Fruit fly (Drosophila melanogaster) whole organism, embryonic: Measurements from ENCODE around the gene CG7465.

Experiments used
- CG11093 ChIP-seq: fragments of 200-800 bp; sonication (Bioruptor generic); IDR thresholded peaks from 3 replicates; pipeline ENCODE4 v1.3.6; 2022; ENCODE audit warnings: missing biosample characterization, missing genetic modification characterization
- CG11504 ChIP-seq: fragments of 200-800 bp; sonication (Bioruptor generic); optimal IDR thresholded peaks from 3 replicates; lab custom pipeline; 2019; ENCODE audit warnings: missing biosample characterization, mild to moderate bottlenecking, missing genetic modification characterization, moderate library complexity
- CG11695 ChIP-seq: fragments of 200-800 bp; sonication (Bioruptor generic); IDR thresholded peaks from 3 replicates; pipeline ENCODE4 v1.3.6; 2022; ENCODE audit warnings: missing biosample characterization, missing genetic modification characterization
- CG13296 ChIP-seq: fragments of 200-800 bp; sonication (Bioruptor generic); optimal IDR thresholded peaks from 3 replicates; lab custom pipeline; 2018; ENCODE audit warnings: missing biosample characterization, mild to moderate bottlenecking, missing genetic modification characterization
- CG15011 ChIP-seq: fragments of 200-800 bp; sonication (Bioruptor generic); optimal IDR thresholded peaks from 3 replicates; lab custom pipeline; 2018; ENCODE audit warnings: missing biosample characterization, mild to moderate bottlenecking, missing genetic modification characterization
- CG17361 ChIP-seq: fragments of 200-800 bp; sonication (Bioruptor generic); IDR thresholded peaks from 3 replicates; pipeline ENCODE4 v1.3.6; 2022; ENCODE audit warnings: missing biosample characterization, missing genetic modification characterization
- CG2120 ChIP-seq: fragments of 200-800 bp; sonication (Bioruptor generic); optimal IDR thresholded peaks from 3 replicates; lab custom pipeline; 2016; ENCODE audit warnings: missing biosample characterization, missing genetic modification characterization
- CG2678 ChIP-seq: fragments of 200-800 bp; sonication (Bioruptor generic); optimal IDR thresholded peaks from 3 replicates; lab custom pipeline; 2019; ENCODE audit warnings: missing biosample characterization, mild to moderate bottlenecking, missing genetic modification characterization, moderate library complexity
- CG2712 ChIP-seq: fragments of 200-800 bp; optimal IDR thresholded peaks from 3 replicates; lab custom pipeline; 2019; ENCODE audit warnings: missing biosample characterization, mild to moderate bottlenecking, missing genetic modification characterization, moderate library complexity
- CG31441 ChIP-seq: fragments of 200-800 bp; sonication (Bioruptor generic); IDR thresholded peaks from 2 replicates; pipeline ENCODE4 v1.3.6; 2022; ENCODE audit warnings: missing biosample characterization, missing genetic modification characterization
- CG32532 ChIP-seq: fragments of 200-800 bp; sonication (Bioruptor generic); IDR thresholded peaks from 2 replicates; pipeline ENCODE4 v1.3.6; 2022; ENCODE audit warnings: missing biosample characterization, missing genetic modification characterization
- CG4707 ChIP-seq: fragments of 200-800 bp; sonication (Bioruptor generic); optimal IDR thresholded peaks from 2 replicates; lab custom pipeline; 2018; ENCODE audit warnings: missing biosample characterization, mild to moderate bottlenecking, missing genetic modification characterization, moderate library complexity
- CG4820 ChIP-seq: fragments of 200-800 bp; sonication (Bioruptor generic); optimal IDR thresholded peaks from 3 replicates; lab custom pipeline; 2016; ENCODE audit warnings: missing biosample characterization, missing genetic modification characterization
- CG6254 ChIP-seq: fragments of 200-800 bp; sonication (Bioruptor generic); optimal IDR thresholded peaks from 3 replicates; lab custom pipeline; 2017; ENCODE audit warnings: mild to moderate bottlenecking, missing biosample characterization, missing genetic modification reagents, missing genetic modification characterization
- CG6854 ChIP-seq: fragments of 200-800 bp; sonication (Bioruptor generic); optimal IDR thresholded peaks from 3 replicates; lab custom pipeline; 2017; ENCODE audit warnings: missing biosample characterization, mild to moderate bottlenecking, missing genetic modification characterization
- CG7372 ChIP-seq: fragments of 200-800 bp; sonication (Bioruptor generic); IDR thresholded peaks from 2 replicates; pipeline ENCODE4 v1.3.6; 2022; ENCODE audit warnings: missing biosample characterization, missing genetic modification characterization
- CG7556 ChIP-seq: fragments of 200-800 bp; sonication (Bioruptor generic); optimal IDR thresholded peaks from 2 replicates; lab custom pipeline; 2017; ENCODE audit warnings: missing biosample characterization, mild to moderate bottlenecking, missing genetic modification characterization
- CG8281 ChIP-seq: fragments of 200-800 bp; sonication (Bioruptor generic); optimal IDR thresholded peaks from 2 replicates; lab custom pipeline; 2018; ENCODE audit warnings: missing biosample characterization, mild to moderate bottlenecking, missing genetic modification characterization, moderate library complexity
- CG9797 ChIP-seq: fragments of 200-800 bp; sonication (Bioruptor generic); optimal IDR thresholded peaks from 3 replicates; lab custom pipeline; 2018; ENCODE audit warnings: missing biosample characterization, mild to moderate bottlenecking, missing genetic modification characterization
- Camta ChIP-seq: fragments of 200-800 bp; sonication (Bioruptor generic); optimal IDR thresholded peaks from 2 replicates; lab custom pipeline; 2016; ENCODE audit warnings: missing biosample characterization, missing genetic modification characterization
- CoRest ChIP-seq: fragments of 200-800 bp; sonication (Bioruptor generic); optimal IDR thresholded peaks from 3 replicates; lab custom pipeline; 2018; ENCODE audit warnings: missing biosample characterization, mild to moderate bottlenecking, missing genetic modification characterization, moderate library complexity
- Dbx ChIP-seq: fragments of 200-800 bp; sonication (Bioruptor generic); IDR thresholded peaks from 3 replicates; pipeline ENCODE4 v1.3.6; 2022; ENCODE audit warnings: missing biosample characterization, missing genetic modification characterization
- Dp ChIP-seq: fragments of 200-800 bp; sonication (Bioruptor generic); optimal IDR thresholded peaks from 2 replicates; lab custom pipeline; 2018; ENCODE audit warnings: missing biosample characterization, mild to moderate bottlenecking, missing genetic modification characterization, moderate library complexity
- Fer1 ChIP-seq: fragments of 200-800 bp; sonication (Bioruptor generic); optimal IDR thresholded peaks from 2 replicates; lab custom pipeline; 2017; ENCODE audit warnings: missing biosample characterization, mild to moderate bottlenecking, missing genetic modification characterization
- Gug ChIP-seq: fragments of 200-800 bp; sonication (Bioruptor generic); IDR thresholded peaks from 4 replicates; pipeline ENCODE4 v1.3.6; 2022; ENCODE audit warnings: missing biosample characterization, missing genetic modification characterization
- Jarid2 ChIP-seq: fragments of 200-800 bp; sonication (Bioruptor generic); optimal IDR thresholded peaks from 3 replicates; lab custom pipeline; 2017; ENCODE audit warnings: mild to moderate bottlenecking, missing biosample characterization, missing genetic modification reagents, missing genetic modification characterization
- MBD-R2 ChIP-seq: fragments of 200-800 bp; sonication (Bioruptor generic); IDR thresholded peaks from 2 replicates; pipeline ENCODE4 v1.3.6; 2022; ENCODE audit warnings: missing biosample characterization, missing genetic modification characterization
- Mad ChIP-seq: fragments of 200-800 bp; sonication (Bioruptor generic); optimal IDR thresholded peaks from 2 replicates; lab custom pipeline; 2016; ENCODE audit warnings: missing biosample characterization, missing genetic modification characterization
- Med ChIP-seq: fragments of 200-800 bp; sonication (Bioruptor generic); peaks from one replicate; lab custom pipeline; 2016; ENCODE audit warnings: missing biosample characterization, missing genetic modification characterization, mild to moderate bottlenecking, inconsistent platforms, moderate library complexity
- Meics ChIP-seq: fragments of 200-800 bp; sonication (Bioruptor generic); optimal IDR thresholded peaks from 2 replicates; lab custom pipeline; 2017; ENCODE audit warnings: missing biosample characterization, mild to moderate bottlenecking, missing genetic modification characterization
- NFAT ChIP-seq: fragments of 200-800 bp; sonication (Bioruptor generic); IDR thresholded peaks from 2 replicates; pipeline ENCODE4 v1.3.6; 2022; ENCODE audit warnings: missing biosample characterization, missing genetic modification characterization
- Ravus ChIP-seq: fragments of 200-800 bp; sonication (Bioruptor generic); IDR thresholded peaks from 2 replicates; pipeline ENCODE4 v1.3.6; 2022; ENCODE audit warnings: missing biosample characterization, missing genetic modification characterization
- Xrp1 ChIP-seq: fragments of 200-800 bp; sonication (Bioruptor generic); IDR thresholded peaks from 2 replicates; pipeline ENCODE4 v1.3.6; 2022; ENCODE audit warnings: missing biosample characterization, missing genetic modification characterization
- ab ChIP-seq: fragments of 200-800 bp; sonication (Bioruptor generic); optimal IDR thresholded peaks from 2 replicates; lab custom pipeline; 2016; ENCODE audit warnings: missing biosample characterization, missing genetic modification characterization
- abd-A ChIP-seq: fragments of 200-800 bp; sonication (Bioruptor generic); optimal IDR thresholded peaks from 3 replicates; lab custom pipeline; 2019; ENCODE audit warnings: missing biosample characterization, mild to moderate bottlenecking, missing genetic modification characterization, moderate library complexity
- bcd ChIP-seq: fragments of 200-800 bp; sonication (Bioruptor generic); optimal IDR thresholded peaks from 2 replicates; lab custom pipeline; 2017; ENCODE audit warnings: missing biosample characterization, mild to moderate bottlenecking, missing genetic modification characterization
- crc ChIP-seq: fragments of 200-800 bp; sonication (Bioruptor generic); optimal IDR thresholded peaks from 2 replicates; lab custom pipeline; 2016; ENCODE audit warnings: missing biosample characterization, missing genetic modification characterization
- dpn ChIP-seq, 2 experiments: fragments of 200-800 bp; sonication (Bioruptor generic); optimal IDR thresholded peaks; 3 replicates each; lab custom pipeline; 2016; ENCODE audit warnings: missing biosample characterization in 2 of 2, missing genetic modification characterization in 2 of 2
- dysf ChIP-seq: fragments of 200-800 bp; sonication (Bioruptor generic); IDR thresholded peaks from 3 replicates; pipeline ENCODE4 v1.3.6; 2022; ENCODE audit warnings: missing biosample characterization, missing genetic modification characterization
- gem ChIP-seq: fragments of 200-800 bp; sonication (Bioruptor generic); optimal IDR thresholded peaks from 2 replicates; lab custom pipeline; 2019; ENCODE audit warnings: missing biosample characterization, mild to moderate bottlenecking, missing genetic modification characterization, moderate library complexity
- grau ChIP-seq: fragments of 200-800 bp; optimal IDR thresholded peaks from 3 replicates; lab custom pipeline; 2019; ENCODE audit warnings: missing biosample characterization, mild to moderate bottlenecking, missing genetic modification characterization, moderate library complexity
- grn ChIP-seq: fragments of 200-800 bp; sonication (Bioruptor generic); optimal IDR thresholded peaks from 3 replicates; lab custom pipeline; 2017; ENCODE audit warnings: missing biosample characterization, missing genetic modification characterization
- gro ChIP-seq: fragments of 200-800 bp; sonication (Bioruptor generic); optimal IDR thresholded peaks from 2 replicates; lab custom pipeline; 2016; ENCODE audit warnings: missing biosample characterization, missing genetic modification characterization
- ken ChIP-seq: fragments of 200-800 bp; sonication (Bioruptor generic); IDR thresholded peaks from 3 replicates; pipeline ENCODE4 v1.3.6; 2022; ENCODE audit warnings: missing biosample characterization, missing genetic modification characterization
- lilli ChIP-seq: fragments of 200-800 bp; sonication (Bioruptor generic); optimal IDR thresholded peaks from 3 replicates; lab custom pipeline; 2016; ENCODE audit warnings: missing biosample characterization, missing genetic modification characterization
- lmd ChIP-seq: fragments of 200-800 bp; sonication (Bioruptor generic); IDR thresholded peaks from 2 replicates; pipeline ENCODE4 v1.3.6; 2022; ENCODE audit warnings: missing biosample characterization, missing genetic modification characterization
- luna ChIP-seq: fragments of 200-800 bp; sonication (Bioruptor generic); optimal IDR thresholded peaks from 2 replicates; lab custom pipeline; 2016; ENCODE audit warnings: missing biosample characterization, missing genetic modification characterization
- p53 ChIP-seq: fragments of 200-800 bp; sonication (Bioruptor generic); optimal IDR thresholded peaks from 2 replicates; lab custom pipeline; 2016; ENCODE audit warnings: missing biosample characterization, missing genetic modification characterization
- sens ChIP-seq: fragments of 200-800 bp; sonication (Bioruptor generic); peaks from one replicate; lab custom pipeline; 2016; ENCODE audit warnings: missing biosample characterization, missing genetic modification characterization
- shn ChIP-seq: fragments of 200-800 bp; sonication (Bioruptor generic); optimal IDR thresholded peaks from 3 replicates; lab custom pipeline; 2016; ENCODE audit warnings: missing biosample characterization, missing genetic modification characterization
- toy ChIP-seq: fragments of 200-800 bp; sonication (Bioruptor generic); IDR thresholded peaks from 2 replicates; pipeline ENCODE4 v1.3.6; 2022; ENCODE audit warnings: missing biosample characterization, missing genetic modification characterization
- zfh2 ChIP-seq: fragments of 200-800 bp; sonication (Bioruptor generic); optimal IDR thresholded peaks from 2 replicates; lab custom pipeline; 2016; ENCODE audit warnings: missing biosample characterization, missing genetic modification characterization

Gene CG7465

DNA sequence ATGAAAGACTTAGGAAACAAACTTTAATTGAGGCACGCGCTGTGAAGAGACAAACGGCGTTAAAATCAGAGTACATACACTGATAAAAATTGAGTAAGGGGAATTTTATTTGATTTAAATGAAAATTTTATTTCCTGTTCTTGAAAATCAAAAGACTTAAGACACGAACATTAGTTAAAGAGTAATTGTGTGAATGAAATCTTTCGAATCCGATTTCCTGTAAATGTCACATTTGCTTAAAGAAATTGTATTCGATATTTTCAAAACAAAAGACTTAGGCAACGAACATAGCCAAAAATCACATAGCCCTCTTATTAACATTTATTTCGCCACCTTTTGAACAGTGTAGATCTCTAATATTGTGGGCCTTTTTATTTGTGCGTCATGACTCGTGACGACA, 34.3 kb upstream of the CG7465 start (continued):
- TF ChIP-seq gem (tag; lab: Kevin White, UChicago) (peak; percentile 41), Med (GFP tag; lab: Kevin White, UChicago) (peak; percentile 23), Xrp1 (GFP tag; lab: Robert Waterston, UW) (no peak), Meics (peak; percentile 60), NFAT (peak; percentile 33; the same call in 1 of the 2 replicates), toy (GFP tag; lab: Robert Waterston, UW) (0 out of 2 replicates have a peak, but pooled peaks have one; percentile 12), CG2712 (tag; lab: Kevin White, UChicago) (peak; percentile 4), CG31441 (0 out of 2 replicates have a peak, but pooled peaks have one; percentile 26), CG13296 (GFP tag; lab: Kevin White, UChicago) (peak; percentile 15), CG17361 (GFP tag; lab: Robert Waterston, UW) (0 out of 3 replicates have a peak, but pooled peaks have one; percentile 28), CG6854 (GFP tag; lab: Kevin White, UChicago) (peak; percentile 22), CG9797 (GFP tag; lab: Kevin White, UChicago) (no peak), dysf (GFP tag; lab: Robert Waterston, UW) (peak; percentile 66), lmd (GFP tag; lab: Robert Waterston, UW) (peak; percentile 40; the same call in 1 of the 2 replicates), luna (GFP tag; lab: Kevin White, UChicago) (peak; percentile 2), Mad (GFP tag; lab: Kevin White, UChicago) (no peak), grau (tag; lab: Kevin White, UChicago) (peak; percentile 10), dpn (GFP tag; optimal IDR thresholded peaks at IDR 0.05; lab: Kevin White, UChicago) (peak in 1 of 2 experiments; percentile 45), CG7556 (peak; percentile 14), sens (GFP tag; lab: Kevin White, UChicago) (peak; percentile 43), grn (GFP tag; lab: Kevin White, UChicago) (no peak), CG32532 (GFP tag; lab: Robert Waterston, UW) (peak; percentile 78), CG11504 (tag; lab: Kevin White, UChicago) (peak; percentile 44), CG8281 (tag; lab: Kevin White, UChicago) (no peak), CG4707 (GFP tag; lab: Kevin White, UChicago) (no peak), ken (GFP tag; lab: Robert Waterston, UW) (no peak), Camta (peak; percentile 8), shn (GFP tag; lab: Kevin White, UChicago) (no peak), Jarid2 (no peak), gro (GFP tag; lab: Kevin White, UChicago) (peak; percentile 69), zfh2 (peak; percentile 40), CG11093 (GFP tag; lab: Robert Waterston, UW) (no peak), p53 (GFP tag; lab: Kevin White, UChicago) (no peak), CG7372 (GFP tag; lab: Robert Waterston, UW) (peak; percentile 46; the same call in 1 of the 2 replicates), CG2120 (peak; percentile 11), bcd (GFP tag; lab: Kevin White, UChicago) (peak; percentile 24), crc (peak; percentile 45), CoRest (tag; lab: Kevin White, UChicago) (peak; percentile 5), Ravus (GFP tag; lab: Robert Waterston, UW) (no peak), lilli (GFP tag; lab: Kevin White, UChicago) (peak; percentile 21), CG6254 (GFP tag; lab: Kevin White, UChicago) (no peak), CG11695 (GFP tag; lab: Robert Waterston, UW) (0 out of 3 replicates have a peak, but pooled peaks have one; percentile 25), abd-A (tag; lab: Kevin White, UChicago) (no peak), ab (no peak), CG2678 (tag; lab: Kevin White, UChicago) (peak; percentile 46), Fer1 (GFP tag; lab: Kevin White, UChicago) (peak; percentile 56), CG4820 (GFP tag; lab: Kevin White, UChicago) (no peak), CG15011 (GFP tag; lab: Kevin White, UChicago) (peak; percentile 43), Dp (no peak), Gug (GFP tag; lab: Robert Waterston, UW) (no peak), Dbx (GFP tag; lab: Robert Waterston, UW) (peak; percentile 77; the same call in 2 of the 3 replicates), MBD-R2 (GFP tag; lab: Robert Waterston, UW) (peak; percentile 33; the same call in 1 of the 2 replicates)
